Fruit fly (Drosophila melanogaster): Measurements from ENCODE around the gene p53.
A peak's percentile ranks its signal among the peaks of the same experiment; 100 is the strongest.

p53 gene

dm6 chr3R:23053936-23054335 lies at the start of gene p53 (continued):
- TF ChIP-seq Hey (tag; optimal IDR thresholded peaks at IDR 0.05) (no peak), Mad (GFP tag; optimal IDR thresholded peaks at IDR 0.05) (peak; percentile 77), CG14965 (GFP tag; optimal IDR thresholded peaks at IDR 0.05; ENCODE audit: borderline replicate concordance) (peak; percentile 27), eve (GFP tag; optimal IDR thresholded peaks at IDR 0.05) (no peak), CG12744 (GFP tag; optimal IDR thresholded peaks at IDR 0.05) (peak; percentile 78), CG18011 (GFP tag; optimal IDR thresholded peaks at IDR 0.05) (peak; percentile 66), toy (GFP tag; IDR thresholded peaks at IDR 0.05) (peak; percentile 38; the same call in 1 of the 2 replicates), crp (GFP tag; optimal IDR thresholded peaks at IDR 0.05) (peak in 1 of 2 experiments; percentile 26), CG8765 (GFP tag; IDR thresholded peaks at IDR 0.05) (peak; percentile 26; the same call in 1 of the 2 replicates), CG10431 (GFP tag; optimal IDR thresholded peaks at IDR 0.05) (peak; percentile 32), lola (GFP tag; optimal IDR thresholded peaks at IDR 0.05) (peak in 1 of 3 experiments; percentile 45), croc (GFP tag; conservative IDR thresholded peaks at IDR 0.05) (peak; percentile 25; the same call in 2 of the 3 replicates), esg (GFP tag; conservative IDR thresholded peaks at IDR 0.05) (no peak), gt (GFP tag; IDR thresholded peaks at IDR 0.05) (no peak), CG10543 (GFP tag; optimal IDR thresholded peaks at IDR 0.05) (peak; percentile 65), tna (GFP tag; IDR thresholded peaks at IDR 0.05; ENCODE audit: partially characterized antibody) (peak; percentile 57; the same call in 1 of the 2 replicates), hb (GFP tag; IDR thresholded peaks at IDR 0.05; ENCODE audit: partially characterized antibody) (peak; percentile 75; the same call in 2 of the 3 replicates), CG7357 (GFP tag; IDR thresholded peaks at IDR 0.05) (no peak), Dad (GFP tag; optimal IDR thresholded peaks at IDR 0.05) (peak; percentile 75), dati (GFP tag; IDR thresholded peaks at IDR 0.05) (peak; percentile 48; the same call in 1 of the 2 replicates), tin (GFP tag; optimal IDR thresholded peaks at IDR 0.05) (peak; percentile 66), Six4 (GFP tag; optimal IDR thresholded peaks at IDR 0.05) (peak; percentile 2), cg (GFP tag; optimal IDR thresholded peaks at IDR 0.05) (no peak), CG7928 (GFP tag; optimal IDR thresholded peaks at IDR 0.05) (peak; percentile 84), CG5953 (GFP tag; IDR thresholded peaks at IDR 0.05) (no peak), gsb (GFP tag; IDR thresholded peaks at IDR 0.05) (peak; percentile 65), CoRest (tag; optimal IDR thresholded peaks at IDR 0.05) (peak; percentile 67), Trl (optimal IDR thresholded peaks at IDR 0.05) (no peak), Trl (GFP tag; optimal IDR thresholded peaks at IDR 0.05) (peak; percentile 75), kah (GFP tag; optimal IDR thresholded peaks at IDR 0.05) (peak; percentile 40), usp (GFP tag; optimal IDR thresholded peaks at IDR 0.05) (no peak), ac (GFP tag; optimal IDR thresholded peaks at IDR 0.05) (peak; percentile 16), luna (GFP tag; optimal IDR thresholded peaks at IDR 0.05) (peak; percentile 64), sim (GFP tag; IDR thresholded peaks at IDR 0.05) (peak; percentile 60; the same call in 1 of the 2 replicates), en (GFP tag; optimal IDR thresholded peaks at IDR 0.05) (peak; percentile 37), vfl (GFP tag; optimal IDR thresholded peaks at IDR 0.05) (peak; percentile 39), ken (GFP tag; IDR thresholded peaks at IDR 0.05) (peak; percentile 62; the same call in 2 of the 3 replicates), CrebB (tag; optimal IDR thresholded peaks at IDR 0.05) (peak; percentile 80), CG12071 (GFP tag; optimal IDR thresholded peaks at IDR 0.05) (peak; percentile 82), CG3838 (GFP tag; optimal IDR thresholded peaks at IDR 0.05) (peak; percentile 38), CG13424 (tag; optimal IDR thresholded peaks at IDR 0.05) (peak; percentile 33), yki (optimal IDR thresholded peaks at IDR 0.05) (no peak), D (optimal IDR thresholded peaks at IDR 0.05) (no peak), D (GFP tag; optimal IDR thresholded peaks at IDR 0.05) (peak; percentile 62), pnt (GFP tag; optimal IDR thresholded peaks at IDR 0.05) (no peak), Stat92E (GFP tag; optimal IDR thresholded peaks at IDR 0.05) (no peak), Hsf (GFP tag; optimal IDR thresholded peaks at IDR 0.05) (peak; percentile 83), CG32772 (GFP tag; IDR thresholded peaks at IDR 0.05) (peak; percentile 63; the same call in 1 of the 2 replicates), h (optimal IDR thresholded peaks at IDR 0.05) (no peak), CG30431 (GFP tag; optimal IDR thresholded peaks at IDR 0.05) (peak; percentile 67), ewg (GFP tag; optimal IDR thresholded peaks at IDR 0.05) (peak; percentile 59), CG10979 (tag; optimal IDR thresholded peaks at IDR 0.05) (peak; percentile 49)
